Fruit fly (Drosophila melanogaster) whole organism, adult: ENCODE data around the gene bocks.

Source experiments
- Crg-1 ChIP-seq: fragments of 200-800 bp; sonication (Bioruptor generic); optimal IDR thresholded peaks from 2 replicates; lab custom pipeline; 2016; ENCODE audit warnings: missing biosample characterization, missing genetic modification characterization
- cnc ChIP-seq, 2 experiments: fragments of >200 bp; optimal IDR thresholded peaks; 2 replicates each; lab custom pipeline; 2017

DNA sequence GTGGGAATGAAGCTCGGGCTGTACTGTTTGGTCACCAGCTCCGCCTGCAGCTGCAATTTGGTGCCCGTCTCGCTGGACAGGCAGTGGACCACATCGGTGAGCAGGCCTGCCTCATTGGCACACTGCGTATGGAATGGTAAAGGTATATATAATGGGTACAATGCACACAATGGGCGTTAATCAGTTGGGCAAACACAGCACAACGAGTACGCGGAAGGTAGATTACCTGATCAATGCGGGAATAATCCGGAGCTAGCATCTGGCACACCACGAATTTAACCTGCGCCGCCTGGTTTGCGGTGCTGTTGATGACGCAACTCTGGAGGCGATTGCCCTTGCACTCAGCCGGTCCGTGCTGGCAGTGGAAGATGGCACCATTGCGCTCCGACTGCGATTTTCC is 34.6 kb upstream of the bocks start:
- TF ChIP-seq cnc (optimal IDR thresholded peaks at IDR 0.05; lab: Kevin White, UChicago) (no peak), Crg-1 (GFP tag; lab: Kevin White, UChicago) (no peak)
